Fruit fly (Drosophila melanogaster): ENCODE measurements around the gene CG12605.

Gene CG12605

dm6 chr3L:3942241-3943028, 22.1 kb downstream of the CG12605 start, which contains the start of the genes CG10863 and CG14982 (continued):
- peak; percentile 4 for TF ChIP-seq Nf-YC (tag; optimal IDR thresholded peaks at IDR 0.05)
- TF ChIP-seq disco-r (GFP tag; optimal IDR thresholded peaks at IDR 0.05), result no peak
- no peak for TF ChIP-seq stwl (tag; optimal IDR thresholded peaks at IDR 0.05)
- peak; percentile 0 for TF ChIP-seq CG13894 (tag; optimal IDR thresholded peaks at IDR 0.05)
- TF ChIP-seq CG30020 (tag; optimal IDR thresholded peaks at IDR 0.05), result no peak
- TF ChIP-seq sd (tag; optimal IDR thresholded peaks at IDR 0.05), result peak; percentile 3
- TF ChIP-seq CG1602 (GFP tag; optimal IDR thresholded peaks at IDR 0.05), result no peak
- no peak for TF ChIP-seq HLH3B (GFP tag; IDR thresholded peaks at IDR 0.05)
- peak; percentile 20 for TF ChIP-seq pzg (GFP tag; optimal IDR thresholded peaks at IDR 0.05)
- TF ChIP-seq p53 (GFP tag; optimal IDR thresholded peaks at IDR 0.05), result no peak
- no peak for TF ChIP-seq CG8290 (GFP tag; optimal IDR thresholded peaks at IDR 0.05)
- TF ChIP-seq CG8290 (tag; optimal IDR thresholded peaks at IDR 0.05), result peak in 1 of 2 experiments; percentile 66
- no peak for TF ChIP-seq MTF-1 (GFP tag; optimal IDR thresholded peaks at IDR 0.05; ENCODE audit: borderline replicate concordance)
- no peak for TF ChIP-seq stc (GFP tag; IDR thresholded peaks at IDR 0.05)
- peak; percentile 60 for TF ChIP-seq CG15514 (GFP tag; optimal IDR thresholded peaks at IDR 0.05)
- TF ChIP-seq CG12071 (GFP tag; optimal IDR thresholded peaks at IDR 0.05), result peak; percentile 1
- TF ChIP-seq jigr1 (GFP tag; IDR thresholded peaks at IDR 0.05), result no peak
- TF ChIP-seq E2f2 (GFP tag; IDR thresholded peaks at IDR 0.05), result peak; percentile 25; the same call in 1 of the 2 replicates
- TF ChIP-seq CG10543 (GFP tag; optimal IDR thresholded peaks at IDR 0.05), result peak; percentile 74
- peak; percentile 7 for TF ChIP-seq CG13296 (GFP tag; optimal IDR thresholded peaks at IDR 0.05)
- no peak for TF ChIP-seq btn (GFP tag; optimal IDR thresholded peaks at IDR 0.05)
- TF ChIP-seq exex (tag; optimal IDR thresholded peaks at IDR 0.05), result peak; percentile 84
- no peak for TF ChIP-seq zen (tag; optimal IDR thresholded peaks at IDR 0.05)
- no peak for TF ChIP-seq ind (GFP tag; optimal IDR thresholded peaks at IDR 0.05)
- TF ChIP-seq mld (GFP tag; IDR thresholded peaks at IDR 0.05; ENCODE audit: partially characterized antibody), result no peak
- TF ChIP-seq H2.0 (GFP tag; IDR thresholded peaks at IDR 0.05), result no peak
- TF ChIP-seq slbo (GFP tag; IDR thresholded peaks at IDR 0.05), result peak; percentile 31; the same call in 1 of the 2 replicates
- TF ChIP-seq cad (GFP tag; optimal IDR thresholded peaks at IDR 0.05), result no peak
- TF ChIP-seq Antp (GFP tag; optimal IDR thresholded peaks at IDR 0.05), result no peak
- TF ChIP-seq CG14860 (GFP tag; IDR thresholded peaks at IDR 0.05; ENCODE audit: partially characterized antibody), result no peak
- TF ChIP-seq chm (GFP tag; IDR thresholded peaks at IDR 0.05), result no peak
- TF ChIP-seq HmgZ (tag; optimal IDR thresholded peaks at IDR 0.05), result peak; percentile 64
- no peak for TF ChIP-seq cato (GFP tag; optimal IDR thresholded peaks at IDR 0.05; ENCODE audit: borderline replicate concordance)
- TF ChIP-seq CG3726 (GFP tag; IDR thresholded peaks at IDR 0.05), result 0 out of 3 replicates have a peak, but pooled peaks have one; percentile 9
- TF ChIP-seq CG4424 (GFP tag; optimal IDR thresholded peaks at IDR 0.05), result no peak
- no peak for TF ChIP-seq CG15073 (GFP tag; optimal IDR thresholded peaks at IDR 0.05)
- peak; percentile 3 for TF ChIP-seq CG12659 (GFP tag; optimal IDR thresholded peaks at IDR 0.05)
- TF ChIP-seq Dp (GFP tag; optimal IDR thresholded peaks at IDR 0.05), result peak; percentile 67
- peak in 1 of 2 experiments; percentile 43 for TF ChIP-seq Pdp1 (GFP tag; optimal IDR thresholded peaks at IDR 0.05)
- no peak for TF ChIP-seq her (GFP tag; optimal IDR thresholded peaks at IDR 0.05)
- no peak for TF ChIP-seq CG7786 (GFP tag; optimal IDR thresholded peaks at IDR 0.05)
- TF ChIP-seq jumu (GFP tag; optimal IDR thresholded peaks at IDR 0.05), result no peak
- peak; percentile 91 for TF ChIP-seq grn (GFP tag; optimal IDR thresholded peaks at IDR 0.05)
- TF ChIP-seq CG12391 (tag; optimal IDR thresholded peaks at IDR 0.05), result no peak
- TF ChIP-seq CG11504 (tag; optimal IDR thresholded peaks at IDR 0.05), result no peak
- TF ChIP-seq sug (tag; optimal IDR thresholded peaks at IDR 0.05), result peak; percentile 71
- TF ChIP-seq CG13424 (tag; optimal IDR thresholded peaks at IDR 0.05), result no peak
- TF ChIP-seq Deaf1 (tag; optimal IDR thresholded peaks at IDR 0.05), result peak; percentile 90
- TF ChIP-seq E2f1 (GFP tag; IDR thresholded peaks at IDR 0.05), result peak; percentile 44; the same call in 1 of the 2 replicates
